Worm (Caenorhabditis elegans) whole organism, L2 larva: Measurements from ENCODE around the gene egl-21.

Experiments used
- R02D3.7 ChIP-seq: fragments of 150-350 bp; optimal IDR thresholded peaks from 2 replicates; lab custom pipeline; 2014; ENCODE audit warnings: missing biosample characterization, missing genetic modification characterization
- Y55F3AM.14 ChIP-seq: fragments of 200-800 bp; sonication (Bioruptor generic); optimal IDR thresholded peaks from 2 replicates; lab custom pipeline; 2018; ENCODE audit warnings: mild to moderate bottlenecking, missing genetic modification characterization, missing compliant biosample characterization
- ZK546.5 ChIP-seq: sonication (generic microtip); optimal IDR thresholded peaks from 2 replicates; lab custom pipeline; 2017; ENCODE audit warnings: missing biosample characterization, missing genetic modification characterization
- alr-1 ChIP-seq: fragments of 150-350 bp; optimal IDR thresholded peaks from 2 replicates; lab custom pipeline; 2014; ENCODE audit warnings: missing biosample characterization, missing genetic modification characterization
- ceh-16 ChIP-seq: fragments of 150-350 bp; optimal IDR thresholded peaks from 2 replicates; lab custom pipeline; 2014; ENCODE audit warnings: missing biosample characterization, missing genetic modification characterization
- dmd-4 ChIP-seq: sonication (generic microtip); optimal IDR thresholded peaks from 2 replicates; lab custom pipeline; 2017; ENCODE audit warnings: missing biosample characterization, missing genetic modification characterization
- elt-1 ChIP-seq: fragments of 150-350 bp; optimal IDR thresholded peaks from 2 replicates; lab custom pipeline; 2014; ENCODE audit warnings: missing biosample characterization, missing genetic modification characterization
- lin-39 ChIP-seq: fragments of 150-350 bp; optimal IDR thresholded peaks from 2 replicates; lab custom pipeline; 2014; ENCODE audit warnings: missing biosample characterization, missing genetic modification reagents, missing genetic modification characterization
- mbf-1 ChIP-seq: sonication (generic microtip); optimal IDR thresholded peaks from 2 replicates; lab custom pipeline; 2017; ENCODE audit warnings: missing biosample characterization, missing genetic modification characterization
- skn-1 ChIP-seq: sonication (generic microtip); optimal IDR thresholded peaks from 2 replicates; lab custom pipeline; 2017; ENCODE audit warnings: missing biosample characterization, missing genetic modification characterization
- unc-39 ChIP-seq: fragments of 150-350 bp; optimal IDR thresholded peaks from 2 replicates; lab custom pipeline; 2014; ENCODE audit warnings: missing biosample characterization, missing genetic modification characterization
- unc-55 ChIP-seq: fragments of 150-350 bp; sonication (generic microtip); optimal IDR thresholded peaks from 3 replicates; lab custom pipeline; 2014; ENCODE audit warnings: missing biosample characterization, missing genetic modification reagents, missing genetic modification characterization
- unc-62 ChIP-seq: fragments of 150-350 bp; optimal IDR thresholded peaks from 2 replicates; lab custom pipeline; 2014; ENCODE audit warnings: missing biosample characterization, missing genetic modification reagents, missing genetic modification characterization

DNA sequence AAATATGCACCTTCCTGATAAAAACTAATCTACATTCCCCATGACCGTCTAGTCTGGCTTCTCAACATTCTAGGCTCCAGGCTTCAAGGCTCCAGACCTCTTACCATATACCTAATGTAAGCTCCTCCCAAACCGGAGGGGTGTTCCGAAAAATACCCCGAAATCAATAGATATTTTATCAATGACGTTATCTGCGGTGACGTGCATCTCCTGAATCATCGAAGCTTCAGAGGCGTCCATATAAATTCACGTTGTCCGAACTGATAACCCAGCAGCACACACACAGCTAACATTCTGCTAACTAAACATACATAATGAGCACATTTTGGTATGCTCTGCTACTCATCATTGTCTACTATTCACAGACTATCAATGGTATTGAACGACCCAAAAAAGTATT, 12.2 kb downstream of the egl-21 start, which contains the start of gene ugt-44:
- TF ChIP-seq dmd-4 (tag; lab: Kevin White, UChicago) (no peak), mbf-1 (tag; lab: Kevin White, UChicago) (no peak), ZK546.5 (tag; lab: Kevin White, UChicago) (no peak), ceh-16 (tag; lab: Kevin White, UChicago) (no peak), R02D3.7 (tag; lab: Kevin White, UChicago) (no peak), unc-39 (tag; lab: Kevin White, UChicago) (no peak), Y55F3AM.14 (GFP tag; lab: Kevin White, UChicago) (no peak), lin-39 (no peak), alr-1 (tag; lab: Kevin White, UChicago) (no peak), skn-1 (no peak), elt-1 (tag; lab: Kevin White, UChicago) (no peak), unc-62 (GFP tag; lab: Kevin White, UChicago) (no peak), unc-55 (GFP tag; lab: Kevin White, UChicago) (no peak)
